Worm (Caenorhabditis elegans): Measurements from ENCODE around the gene R12C12.9.

Gene R12C12.9

DNA sequence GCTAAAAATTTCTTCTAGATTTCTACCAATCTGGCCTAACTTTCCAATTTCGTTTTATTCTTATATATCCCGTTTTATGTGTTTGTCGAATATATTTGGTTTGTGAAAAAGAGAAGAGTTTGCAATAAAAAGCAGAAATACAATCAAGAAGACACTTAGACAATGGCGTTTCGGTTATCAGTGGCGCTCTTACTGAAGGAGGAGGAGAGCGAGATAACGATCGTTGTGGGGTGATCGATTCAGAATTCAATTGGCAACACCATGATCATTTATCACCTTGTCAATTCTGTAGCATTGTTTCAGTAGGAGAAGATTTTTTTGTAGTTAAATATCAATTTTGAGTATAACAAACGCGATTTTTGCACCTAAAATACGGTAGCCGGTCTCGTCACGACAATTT lies 24.8 kb upstream of the R12C12.9 start:
- TF ChIP-seq nhr-80 (tag; optimal IDR thresholded peaks at IDR 0.05) (peak; percentile 74), ceh-100 (GFP tag; IDR thresholded peaks at IDR 0.05) (no peak), B0019.2 (GFP tag; conservative IDR thresholded peaks at IDR 0.05) (no peak), ZK185.1 (tag; optimal IDR thresholded peaks at IDR 0.05; ENCODE audit: poor library complexity, severe bottlenecking) (peak; percentile 6), cebp-1 (GFP tag; IDR thresholded peaks at IDR 0.05) (no peak), cebp-1 (tag; optimal IDR thresholded peaks at IDR 0.05) (peak; percentile 1), bed-1 (GFP tag; IDR thresholded peaks at IDR 0.05) (no peak), tlf-1 (GFP tag; optimal IDR thresholded peaks at IDR 0.05) (no peak), Y79H2A.3 (GFP tag; conservative IDR thresholded peaks at IDR 0.05) (no peak), sea-2 (GFP tag; IDR thresholded peaks at IDR 0.05) (no peak), bed-2 (GFP tag; IDR thresholded peaks at IDR 0.05) (no peak), snpc-1.3 (tag; optimal IDR thresholded peaks at IDR 0.05; ENCODE audit: insufficient read depth) (no peak), F55B11.4 (tag; optimal IDR thresholded peaks at IDR 0.05; ENCODE audit: borderline replicate concordance, insufficient read depth) (no peak), ztf-26 (tag; optimal IDR thresholded peaks at IDR 0.05) (no peak), lin-54 (GFP tag; optimal IDR thresholded peaks at IDR 0.05) (peak; percentile 11), madf-6 (GFP tag; IDR thresholded peaks at IDR 0.05) (0 out of 2 replicates have a peak, but pooled peaks have one; percentile 14), pbrm-1 (GFP tag; IDR thresholded peaks at IDR 0.05) (no peak), unc-62 (GFP tag; optimal IDR thresholded peaks at IDR 0.05) (no peak), repo-1 (tag; optimal IDR thresholded peaks at IDR 0.05) (no peak), mxl-1 (tag; optimal IDR thresholded peaks at IDR 0.05) (no peak), nfya-1 (tag; optimal IDR thresholded peaks at IDR 0.05; ENCODE audit: borderline replicate concordance, insufficient read depth) (no peak), ztf-18 (tag; optimal IDR thresholded peaks at IDR 0.05) (peak; percentile 75), dox-1 (GFP tag; IDR thresholded peaks at IDR 0.05) (0 out of 2 replicates have a peak, but pooled peaks have one; percentile 25), K12H6.12 (tag; optimal IDR thresholded peaks at IDR 0.05) (no peak), ztf-28 (GFP tag; IDR thresholded peaks at IDR 0.05) (no peak), ztf-22 (GFP tag; optimal IDR thresholded peaks at IDR 0.05) (no peak), ets-4 (GFP tag; optimal IDR thresholded peaks at IDR 0.05) (no peak), ama-1 (optimal IDR thresholded peaks at IDR 0.05) (no peak), ama-1 (GFP tag; optimal IDR thresholded peaks at IDR 0.05) (peak in 1 of 2 experiments; percentile 7), F52B5.7 (tag; optimal IDR thresholded peaks at IDR 0.05) (no peak), ccch-3 (GFP tag; optimal IDR thresholded peaks at IDR 0.05) (no peak)

- peak; percentile 89 for TF ChIP-seq pbrm-1 (GFP tag; IDR thresholded peaks at IDR 0.05)
- peak; percentile 21 for TF ChIP-seq chd-7 (tag; optimal IDR thresholded peaks at IDR 0.05)
- peak; percentile 38; the same call in 1 of the 2 replicates for TF ChIP-seq C17E4.6 (GFP tag; IDR thresholded peaks at IDR 0.05)
- peak; percentile 98 for TF ChIP-seq ztf-18 (tag; optimal IDR thresholded peaks at IDR 0.05)
- TF ChIP-seq madf-8 (GFP tag; conservative IDR thresholded peaks at IDR 0.05) = peak; percentile 61; the same call in 1 of the 2 replicates
- peak; percentile 50 for TF ChIP-seq attf-5 (GFP tag; optimal IDR thresholded peaks at IDR 0.05)
- TF ChIP-seq T26A5.8 (tag; optimal IDR thresholded peaks at IDR 0.05) = no peak
- peak; percentile 72 for TF ChIP-seq lsl-1 (GFP tag; optimal IDR thresholded peaks at IDR 0.05)
- peak; percentile 84 for TF ChIP-seq madf-6 (GFP tag; IDR thresholded peaks at IDR 0.05)
- TF ChIP-seq egl-18 (GFP tag; IDR thresholded peaks at IDR 0.05) = no peak
- TF ChIP-seq F49E8.2 (tag; optimal IDR thresholded peaks at IDR 0.05; ENCODE audit: insufficient read depth) = peak; percentile 52
- TF ChIP-seq cebp-1 (GFP tag; IDR thresholded peaks at IDR 0.05) = no peak
- TF ChIP-seq cebp-1 (tag; optimal IDR thresholded peaks at IDR 0.05) = peak; percentile 80
- peak; percentile 52; the same call in 1 of the 2 replicates for TF ChIP-seq D2030.7 (GFP tag; IDR thresholded peaks at IDR 0.05)
- peak; percentile 23 for TF ChIP-seq K12H6.12 (tag; optimal IDR thresholded peaks at IDR 0.05)
- TF ChIP-seq somi-1 (GFP tag; optimal IDR thresholded peaks at IDR 0.05) = no peak
- peak; percentile 47; the same call in 1 of the 2 replicates for TF ChIP-seq hmg-1.2 (GFP tag; IDR thresholded peaks at IDR 0.05)
- TF ChIP-seq Y56A3A.18 (GFP tag; IDR thresholded peaks at IDR 0.05) = peak; percentile 81
- TF ChIP-seq zim-3 (tag; optimal IDR thresholded peaks at IDR 0.05) = no peak
- peak; percentile 48 for TF ChIP-seq atf-7 (tag; optimal IDR thresholded peaks at IDR 0.05)
- TF ChIP-seq tbp1 (GFP tag; optimal IDR thresholded peaks at IDR 0.05) = peak; percentile 60
- peak; percentile 62; the same call in 1 of the 2 replicates for TF ChIP-seq attf-3 (GFP tag; conservative IDR thresholded peaks at IDR 0.05)
- TF ChIP-seq pha-4 (tag; optimal IDR thresholded peaks at IDR 0.05) = peak; percentile 72
Observed at ce11 chrII:6047639-6048159, 22.9 kb upstream of the R12C12.9 start, which contains the start of the genes R12C12.6 and ran-5. R12C12.6 (minus strand) TSS chrII:6047867. ran-5 (plus strand) TSS chrII:6048109.

Measured in whole organism, young adult.